Worm (Caenorhabditis elegans): ENCODE results near the gene K07E3.9.

K07E3.9 gene

DNA sequence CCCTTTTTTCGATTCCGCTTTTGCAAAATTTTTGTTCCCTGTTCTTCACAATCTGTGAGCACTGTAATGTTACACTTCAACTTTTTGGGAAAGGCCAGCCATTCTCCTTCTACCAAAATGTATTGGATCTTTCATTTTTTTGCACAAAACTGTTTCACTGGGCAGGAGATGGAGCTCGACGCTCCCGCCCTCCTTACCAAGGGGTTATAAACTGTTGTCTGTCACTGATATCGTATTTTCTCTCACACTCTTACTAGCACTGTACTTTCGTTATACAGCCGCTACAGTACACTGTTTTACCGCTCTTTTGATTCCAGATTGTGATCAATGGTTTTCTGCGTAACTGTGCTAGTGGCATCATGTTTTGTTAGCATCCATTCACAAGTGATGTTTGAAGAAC lies 30.3 kb upstream of the K07E3.9 start, which contains the start of gene C46F2.1:
C46F2.1 (plus strand) TSS at position 301 of the 400 bp plus-strand sequence.
- TF ChIP-seq ZK546.5 (tag; optimal IDR thresholded peaks at IDR 0.05), result no peak

DNA sequence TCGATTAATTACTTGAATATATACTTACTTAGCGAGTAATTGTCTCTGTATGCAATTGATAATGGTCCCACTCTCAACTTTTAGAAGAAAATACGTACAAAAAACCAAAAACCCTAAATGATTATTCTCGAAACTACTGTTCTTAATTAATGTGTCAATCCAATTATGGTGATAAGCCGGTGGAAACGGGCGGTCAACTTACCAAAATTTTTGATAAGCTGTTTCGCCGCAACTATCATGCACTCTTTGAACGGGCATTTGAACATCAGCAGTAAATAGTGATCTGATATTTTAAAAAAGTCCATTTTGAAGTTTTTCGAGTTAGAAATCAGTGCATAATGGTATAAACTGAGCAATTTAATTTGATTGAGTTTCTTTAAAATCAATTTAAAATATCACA lies 29.6 kb upstream of the K07E3.9 start:
- TF ChIP-seq C34F6.9 (tag; optimal IDR thresholded peaks at IDR 0.05) (no peak), lsy-2 (tag; optimal IDR thresholded peaks at IDR 0.05) (no peak), fos-1 (tag; optimal IDR thresholded peaks at IDR 0.05) (peak; percentile 11), nhr-25 (tag; optimal IDR thresholded peaks at IDR 0.05) (no peak), egl-27 (tag; optimal IDR thresholded peaks at IDR 0.05) (no peak)

DNA sequence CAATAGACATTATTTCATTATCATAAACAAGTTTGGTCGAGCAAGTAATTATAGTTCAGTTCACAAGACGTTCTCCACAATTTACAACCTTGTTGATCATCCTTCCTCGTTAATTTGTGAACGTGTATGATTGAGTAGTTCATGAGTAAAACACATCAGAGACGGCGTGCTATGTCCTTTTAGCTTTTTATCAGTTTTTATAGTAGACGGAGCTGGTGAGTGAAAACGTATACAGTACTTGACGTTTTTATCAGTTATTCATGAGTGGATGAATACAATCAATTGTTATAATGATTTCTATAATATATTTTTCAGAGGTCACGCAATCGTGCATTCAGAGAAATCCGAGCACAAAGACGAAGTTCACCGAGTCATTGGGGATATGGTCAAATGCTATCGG lies 29.1 kb upstream of the K07E3.9 start:
- no peak for TF ChIP-seq zag-1 (tag; optimal IDR thresholded peaks at IDR 0.05)
- peak; percentile 6 for TF ChIP-seq crh-2 (tag; optimal IDR thresholded peaks at IDR 0.05)
- no peak for TF ChIP-seq ama-1 (optimal IDR thresholded peaks at IDR 0.05)
- TF ChIP-seq skn-1 (tag; optimal IDR thresholded peaks at IDR 0.05), result no peak
- TF ChIP-seq nhr-21 (tag; optimal IDR thresholded peaks at IDR 0.05), result no peak
- TF ChIP-seq sem-4 (tag; optimal IDR thresholded peaks at IDR 0.05), result no peak
- peak; percentile 35 for TF ChIP-seq fos-1 (tag; optimal IDR thresholded peaks at IDR 0.05)

DNA sequence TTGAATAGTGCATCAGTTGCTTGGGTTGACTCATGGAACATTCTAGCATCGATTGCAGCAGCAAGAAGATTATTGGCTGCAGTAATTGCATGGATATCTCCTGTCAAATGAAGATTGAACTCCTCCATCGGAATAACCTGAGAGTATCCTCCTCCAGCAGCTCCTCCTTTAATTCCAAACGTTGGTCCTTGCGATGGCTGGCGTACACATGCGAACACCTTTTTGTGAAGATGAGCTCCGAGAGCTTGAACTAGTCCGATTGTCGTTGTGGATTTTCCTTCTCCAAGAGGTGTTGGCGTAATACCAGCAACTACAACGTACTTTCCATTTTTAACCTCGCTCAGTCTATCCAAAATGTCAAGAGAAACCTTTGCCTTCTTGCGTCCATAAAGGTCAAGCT lies 25.3 kb upstream of the K07E3.9 start:
- TF ChIP-seq nhr-23 (tag; optimal IDR thresholded peaks at IDR 0.05) (no peak), aly-2 (tag; optimal IDR thresholded peaks at IDR 0.05) (no peak), snpc-4 (tag; optimal IDR thresholded peaks at IDR 0.05) (no peak), ZK546.5 (tag; optimal IDR thresholded peaks at IDR 0.05) (no peak), nhr-6 (tag; optimal IDR thresholded peaks at IDR 0.05) (no peak), nhr-11 (tag; optimal IDR thresholded peaks at IDR 0.05) (no peak), C34F6.9 (tag; optimal IDR thresholded peaks at IDR 0.05) (no peak), ceh-16 (tag; optimal IDR thresholded peaks at IDR 0.05) (no peak), lin-39 (tag; optimal IDR thresholded peaks at IDR 0.05) (no peak), skn-1 (tag; optimal IDR thresholded peaks at IDR 0.05) (no peak), peb-1 (tag; optimal IDR thresholded peaks at IDR 0.05) (no peak)

DNA sequence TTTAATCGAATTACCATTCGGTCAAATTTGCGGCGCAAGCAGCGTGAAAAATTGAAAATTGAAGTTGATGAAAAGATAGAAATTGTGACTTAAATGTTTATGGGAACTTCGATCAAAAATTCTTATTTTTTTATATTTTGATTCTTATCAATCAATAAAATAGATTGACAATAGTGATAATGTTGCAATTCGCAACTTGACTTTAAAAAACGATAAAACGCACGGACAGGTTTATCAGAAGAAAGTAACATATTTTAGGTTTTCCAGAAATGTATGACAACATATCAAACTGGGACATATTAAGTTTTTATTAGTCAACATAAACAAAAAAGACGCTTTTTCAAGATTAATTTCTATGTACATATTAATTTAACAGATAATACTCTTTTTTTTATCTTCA lies 24.7 kb upstream of the K07E3.9 start:
- no peak for TF ChIP-seq nhr-77 (tag; optimal IDR thresholded peaks at IDR 0.05)
- TF ChIP-seq mdl-1 (tag; optimal IDR thresholded peaks at IDR 0.05), result no peak
- no peak for TF ChIP-seq C34F6.9 (tag; optimal IDR thresholded peaks at IDR 0.05)

DNA sequence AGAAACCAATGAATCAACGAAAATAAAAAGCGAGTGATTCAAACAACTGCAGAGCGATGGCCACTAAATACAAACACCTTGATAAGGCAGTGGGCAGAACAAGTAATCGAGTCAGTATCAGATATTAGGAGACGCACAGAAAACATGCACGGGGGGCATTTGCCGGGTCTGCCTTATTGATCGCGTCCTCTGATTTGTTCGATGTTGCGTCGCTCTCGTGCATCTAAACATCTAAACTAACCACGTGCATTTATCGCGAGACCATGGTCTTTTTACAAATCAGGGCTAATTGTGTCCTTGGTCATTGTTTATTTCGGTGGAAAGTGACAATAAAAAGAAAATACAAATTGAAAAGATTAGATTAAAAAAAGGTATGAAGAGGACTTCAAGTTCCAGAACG lies 24.1 kb upstream of the K07E3.9 start, which contains the start of gene K07E3.4:
K07E3.4 (minus strand) TSS at position 100 of the 400 bp plus-strand sequence.
- TF ChIP-seq ceh-82 (tag; optimal IDR thresholded peaks at IDR 0.05) (no peak), ZK546.5 (tag; optimal IDR thresholded peaks at IDR 0.05) (no peak), skn-1 (tag; optimal IDR thresholded peaks at IDR 0.05) (no peak), ztf-4 (tag; optimal IDR thresholded peaks at IDR 0.05) (no peak), unc-62 (GFP tag; optimal IDR thresholded peaks at IDR 0.05) (no peak), elt-1 (tag; optimal IDR thresholded peaks at IDR 0.05) (no peak), gmeb-1 (tag; optimal IDR thresholded peaks at IDR 0.05) (peak; percentile 65), ceh-16 (tag; optimal IDR thresholded peaks at IDR 0.05) (peak; percentile 74), ztf-1 (GFP tag; conservative IDR thresholded peaks at IDR 0.05) (no peak), lin-13 (GFP tag; optimal IDR thresholded peaks at IDR 0.05) (no peak), nhr-23 (tag; optimal IDR thresholded peaks at IDR 0.05) (no peak), nhr-129 (tag; optimal IDR thresholded peaks at IDR 0.05) (peak; percentile 70), peb-1 (tag; optimal IDR thresholded peaks at IDR 0.05) (no peak), snpc-4 (tag; optimal IDR thresholded peaks at IDR 0.05) (no peak), nhr-12 (tag; optimal IDR thresholded peaks at IDR 0.05) (no peak), C34F6.9 (tag; optimal IDR thresholded peaks at IDR 0.05) (peak; percentile 13), crh-2 (tag; optimal IDR thresholded peaks at IDR 0.05) (peak; percentile 75), lin-11 (tag; optimal IDR thresholded peaks at IDR 0.05) (peak; percentile 5), nhr-10 (tag; optimal IDR thresholded peaks at IDR 0.05) (no peak), nhr-25 (tag; optimal IDR thresholded peaks at IDR 0.05) (peak; percentile 90), nhr-21 (tag; optimal IDR thresholded peaks at IDR 0.05) (peak; percentile 78), sma-3 (GFP tag; optimal IDR thresholded peaks at IDR 0.05) (peak; percentile 92), lsy-2 (tag; optimal IDR thresholded peaks at IDR 0.05) (peak in 1 of 2 experiments; percentile 37), R02D3.7 (tag; optimal IDR thresholded peaks at IDR 0.05) (no peak), Y55F3AM.14 (GFP tag; optimal IDR thresholded peaks at IDR 0.05) (peak; percentile 12), mbf-1 (tag; optimal IDR thresholded peaks at IDR 0.05) (no peak), sma-9 (GFP tag; optimal IDR thresholded peaks at IDR 0.05) (peak; percentile 90), sma-9 (tag; optimal IDR thresholded peaks at IDR 0.05) (no peak), nhr-77 (tag; optimal IDR thresholded peaks at IDR 0.05) (no peak), blmp-1 (tag; optimal IDR thresholded peaks at IDR 0.05; ENCODE audit: insufficient read depth) (peak; percentile 78), F13H6.1 (tag; optimal IDR thresholded peaks at IDR 0.05) (peak; percentile 59), ama-1 (optimal IDR thresholded peaks at IDR 0.05) (peak; percentile 40), mdl-1 (tag; optimal IDR thresholded peaks at IDR 0.05) (peak; percentile 59 to 90), fos-1 (tag; optimal IDR thresholded peaks at IDR 0.05) (peak; percentile 75), elt-3 (tag; optimal IDR thresholded peaks at IDR 0.05) (no peak), nhr-6 (tag; optimal IDR thresholded peaks at IDR 0.05) (peak; percentile 55)

Measured in whole organism, L2 larva.